Fruit fly (Drosophila melanogaster) whole organism, adult: Measurements from ENCODE around the gene CG10646.

Experiments used
- CG11617 ChIP-seq: fragments of 200-800 bp; sonication (Bioruptor generic); optimal IDR thresholded peaks from 2 replicates; lab custom pipeline; 2017; ENCODE audit warnings: mild to moderate bottlenecking, missing biosample characterization, missing genetic modification reagents, missing genetic modification characterization
- CG12768 ChIP-seq: fragments of 200-800 bp; sonication (Bioruptor generic); optimal IDR thresholded peaks from 2 replicates; lab custom pipeline; 2017; ENCODE audit warnings: missing biosample characterization, missing genetic modification characterization, mild to moderate bottlenecking, moderate library complexity, missing genetic modification reagents
- CG14711 ChIP-seq: fragments of 200-800 bp; sonication (Bioruptor generic); optimal IDR thresholded peaks from 2 replicates; lab custom pipeline; 2018; ENCODE audit warnings: missing biosample characterization, mild to moderate bottlenecking, missing genetic modification characterization, moderate library complexity
- CG1620 ChIP-seq: fragments of 200-800 bp; sonication (Bioruptor generic); optimal IDR thresholded peaks from 2 replicates; lab custom pipeline; 2016; ENCODE audit warnings: missing biosample characterization, missing genetic modification characterization
- CG33017 ChIP-seq: fragments of 200-800 bp; sonication (Bioruptor generic); optimal IDR thresholded peaks from 2 replicates; lab custom pipeline; 2018; ENCODE audit warnings: missing biosample characterization, mild to moderate bottlenecking, missing genetic modification characterization, moderate library complexity
- CG5204 ChIP-seq: fragments of 200-800 bp; sonication (Bioruptor generic); optimal IDR thresholded peaks from 2 replicates; lab custom pipeline; 2016; ENCODE audit warnings: missing biosample characterization, missing genetic modification characterization
- CG7045 ChIP-seq: fragments of 200-800 bp; sonication (Bioruptor generic); optimal IDR thresholded peaks from 2 replicates; lab custom pipeline; 2017; ENCODE audit warnings: missing biosample characterization, mild to moderate bottlenecking, missing genetic modification characterization
- CG7101 ChIP-seq: fragments of 200-800 bp; sonication (Bioruptor generic); optimal IDR thresholded peaks from 2 replicates; lab custom pipeline; 2018; ENCODE audit warnings: missing biosample characterization, mild to moderate bottlenecking, missing genetic modification characterization, moderate library complexity
- Clk ChIP-seq: fragments of 200-800 bp; sonication (Bioruptor generic); optimal IDR thresholded peaks from 2 replicates; lab custom pipeline; 2017; ENCODE audit warnings: missing biosample characterization, missing genetic modification characterization
- Crg-1 ChIP-seq: fragments of 200-800 bp; sonication (Bioruptor generic); optimal IDR thresholded peaks from 2 replicates; lab custom pipeline; 2016; ENCODE audit warnings: missing biosample characterization, missing genetic modification characterization
- Hr96 ChIP-seq: fragments of 200-800 bp; sonication (Bioruptor generic); optimal IDR thresholded peaks from 2 replicates; lab custom pipeline; 2016; ENCODE audit warnings: missing biosample characterization, missing genetic modification characterization
- Mnt ChIP-seq: fragments of 200-800 bp; sonication (Bioruptor generic); optimal IDR thresholded peaks from 2 replicates; lab custom pipeline; 2016; ENCODE audit warnings: missing biosample characterization, mild to moderate bottlenecking, missing genetic modification characterization
- bab1 ChIP-seq: fragments of 200-800 bp; sonication (Bioruptor generic); optimal IDR thresholded peaks from 3 replicates; lab custom pipeline; 2019; ENCODE audit warnings: missing biosample characterization, mild to moderate bottlenecking, missing genetic modification characterization, moderate library complexity
- cic ChIP-seq: fragments of 200-800 bp; sonication (Bioruptor generic); optimal IDR thresholded peaks from 2 replicates; lab custom pipeline; 2017; ENCODE audit warnings: missing biosample characterization, mild to moderate bottlenecking, missing genetic modification characterization, moderate library complexity
- cnc ChIP-seq, 2 experiments: fragments of >200 bp; optimal IDR thresholded peaks; 2 replicates each; lab custom pipeline; 2017
- kay ChIP-seq: fragments of 200-800 bp; sonication (Bioruptor generic); peaks from one replicate; lab custom pipeline; 2016; ENCODE audit warnings: missing biosample characterization, missing genetic modification characterization, borderline replicate concordance
- ovo ChIP-seq: fragments of 200-800 bp; sonication (Bioruptor generic); optimal IDR thresholded peaks from 2 replicates; lab custom pipeline; 2016; ENCODE audit warnings: missing biosample characterization, missing genetic modification characterization
- pad ChIP-seq: fragments of 200-800 bp; sonication (Bioruptor generic); optimal IDR thresholded peaks from 3 replicates; lab custom pipeline; 2017; ENCODE audit warnings: missing biosample characterization, missing genetic modification characterization, mild to moderate bottlenecking, moderate library complexity, missing genetic modification reagents
- tj ChIP-seq: fragments of 200-800 bp; sonication (Bioruptor generic); optimal IDR thresholded peaks from 3 replicates; lab custom pipeline; 2017; ENCODE audit warnings: missing biosample characterization, mild to moderate bottlenecking, missing genetic modification characterization, moderate library complexity
- toe ChIP-seq: fragments of 200-800 bp; sonication (Bioruptor generic); optimal IDR thresholded peaks from 2 replicates; lab custom pipeline; 2016; ENCODE audit warnings: missing biosample characterization, missing genetic modification characterization

CG10646 gene

dm6 chr3L:12478229-12478628, 25.5 kb downstream of the CG10646 start:
- TF ChIP-seq Hr96, result no peak
- TF ChIP-seq cnc (optimal IDR thresholded peaks at IDR 0.05; lab: Kevin White, UChicago), result no peak
- no peak for TF ChIP-seq CG7101 (tag; lab: Kevin White, UChicago)
- no peak for TF ChIP-seq pad (GFP tag; lab: Kevin White, UChicago)
- TF ChIP-seq CG7045 (GFP tag; lab: Kevin White, UChicago), result no peak
- TF ChIP-seq bab1 (GFP tag; lab: Kevin White, UChicago), result no peak
- no peak for TF ChIP-seq tj (GFP tag; lab: Kevin White, UChicago)
- TF ChIP-seq cic (GFP tag; lab: Kevin White, UChicago), result no peak
- TF ChIP-seq CG1620 (GFP tag; lab: Kevin White, UChicago), result no peak
- TF ChIP-seq CG33017 (tag; lab: Kevin White, UChicago), result no peak
- no peak for TF ChIP-seq Mnt (GFP tag; lab: Kevin White, UChicago)
- no peak for TF ChIP-seq ovo (GFP tag; lab: Kevin White, UChicago)
- no peak for TF ChIP-seq kay
- no peak for TF ChIP-seq CG14711 (tag; lab: Kevin White, UChicago)
- TF ChIP-seq CG5204 (GFP tag; lab: Kevin White, UChicago), result no peak
- no peak for TF ChIP-seq toe (GFP tag; lab: Kevin White, UChicago)

- TF ChIP-seq CG1620 (GFP tag; lab: Kevin White, UChicago) (no peak), CG7045 (GFP tag; lab: Kevin White, UChicago) (no peak), bab1 (GFP tag; lab: Kevin White, UChicago) (peak; percentile 15), cic (GFP tag; lab: Kevin White, UChicago) (no peak), ovo (GFP tag; lab: Kevin White, UChicago) (no peak), Crg-1 (GFP tag; lab: Kevin White, UChicago) (no peak), kay (no peak)
Measured at dm6 chr3L:12471471-12471978, 32.2 kb downstream of the CG10646 start, which contains the start of gene CG10616. Gene CG10616 (plus strand): TSS chr3L:12471728.

dm6 chr3L:12470509-12470908, 33.2 kb downstream of the CG10646 start:
- TF ChIP-seq ovo (GFP tag; lab: Kevin White, UChicago) (no peak), CG14711 (tag; lab: Kevin White, UChicago) (no peak), bab1 (GFP tag; lab: Kevin White, UChicago) (no peak), pad (GFP tag; lab: Kevin White, UChicago) (no peak), Clk (GFP tag; lab: Kevin White, UChicago) (no peak), CG5204 (GFP tag; lab: Kevin White, UChicago) (no peak), CG12768 (GFP tag; lab: Kevin White, UChicago) (no peak), CG11617 (GFP tag; lab: Kevin White, UChicago) (no peak), kay (no peak), Hr96 (no peak), CG33017 (tag; lab: Kevin White, UChicago) (no peak)

- TF ChIP-seq CG33017 (tag; lab: Kevin White, UChicago), result no peak
- TF ChIP-seq cnc (optimal IDR thresholded peaks at IDR 0.05; lab: Kevin White, UChicago), result no peak
- no peak for TF ChIP-seq cic (GFP tag; lab: Kevin White, UChicago)
- TF ChIP-seq CG12768 (GFP tag; lab: Kevin White, UChicago), result no peak
- TF ChIP-seq CG7101 (tag; lab: Kevin White, UChicago), result no peak
- no peak for TF ChIP-seq Mnt (GFP tag; lab: Kevin White, UChicago)
- TF ChIP-seq CG11617 (GFP tag; lab: Kevin White, UChicago), result no peak
- TF ChIP-seq ovo (GFP tag; lab: Kevin White, UChicago), result no peak
- no peak for TF ChIP-seq CG1620 (GFP tag; lab: Kevin White, UChicago)
- TF ChIP-seq bab1 (GFP tag; lab: Kevin White, UChicago), result no peak
- TF ChIP-seq Clk (GFP tag; lab: Kevin White, UChicago), result no peak
- no peak for TF ChIP-seq Crg-1 (GFP tag; lab: Kevin White, UChicago)
- no peak for TF ChIP-seq tj (GFP tag; lab: Kevin White, UChicago)
- TF ChIP-seq Hr96, result no peak
- no peak for TF ChIP-seq kay
- TF ChIP-seq toe (GFP tag; lab: Kevin White, UChicago), result no peak
Measured at dm6 chr3L:12469684-12470083, 34.0 kb downstream of the CG10646 start, which contains the start of gene CG32102. Gene CG32102 (minus strand): TSS chr3L:12469784.

- TF ChIP-seq Clk (GFP tag; lab: Kevin White, UChicago) (no peak), Crg-1 (GFP tag; lab: Kevin White, UChicago) (no peak), tj (GFP tag; lab: Kevin White, UChicago) (peak; percentile 72), CG5204 (GFP tag; lab: Kevin White, UChicago) (no peak), cnc (optimal IDR thresholded peaks at IDR 0.05; lab: Kevin White, UChicago) (no peak), cic (GFP tag; lab: Kevin White, UChicago) (no peak), CG12768 (GFP tag; lab: Kevin White, UChicago) (no peak), toe (GFP tag; lab: Kevin White, UChicago) (peak; percentile 84), kay (no peak), Mnt (GFP tag; lab: Kevin White, UChicago) (peak; percentile 2), CG11617 (GFP tag; lab: Kevin White, UChicago) (no peak), Hr96 (no peak), CG33017 (tag; lab: Kevin White, UChicago) (no peak), pad (GFP tag; lab: Kevin White, UChicago) (peak; percentile 79), bab1 (GFP tag; lab: Kevin White, UChicago) (no peak), ovo (GFP tag; lab: Kevin White, UChicago) (peak; percentile 52), CG7101 (tag; lab: Kevin White, UChicago) (no peak), CG14711 (tag; lab: Kevin White, UChicago) (no peak), CG1620 (GFP tag; lab: Kevin White, UChicago) (no peak), CG7045 (GFP tag; lab: Kevin White, UChicago) (no peak)
Measured at dm6 chr3L:12468016-12468415, 35.7 kb downstream of the CG10646 start, which contains the start of gene eyg. Gene eyg (minus strand): TSS chr3L:12468021.
